Worm (Caenorhabditis elegans) whole organism, young adult: ENCODE data around the gene efk-1.

ENCODE experiments used
- B0336.3 ChIP-seq: fragments of 200-800 bp; sonication (Bioruptor generic); IDR thresholded peaks from 2 replicates; pipeline ENCODE4 v1.3.6; 2022; ENCODE audit warnings: missing genetic modification characterization, missing compliant biosample characterization
- F10E7.11 ChIP-seq: sonication (generic microtip); optimal IDR thresholded peaks from 2 replicates; lab custom pipeline; 2017; ENCODE audit warnings: mild to moderate bottlenecking, missing genetic modification characterization, moderate library complexity, missing compliant biosample characterization
- F22D6.2 ChIP-seq: sonication (generic microtip); optimal IDR thresholded peaks from 2 replicates; lab custom pipeline; 2016; ENCODE audit warnings: mild to moderate bottlenecking, missing genetic modification characterization, missing compliant biosample characterization
- F39B2.1 ChIP-seq: fragments of 200-800 bp; sonication (Bioruptor generic); IDR thresholded peaks from 2 replicates; pipeline ENCODE4 v1.3.6; 2022; ENCODE audit warnings: missing genetic modification reagents, missing genetic modification characterization, missing compliant biosample characterization
- F49E8.2 ChIP-seq: sonication (generic microtip); optimal IDR thresholded peaks from 3 replicates; lab custom pipeline; 2017; ENCODE audit warnings: missing genetic modification characterization, mild to moderate bottlenecking, missing compliant biosample characterization, antibody characterized with exemption, moderate library complexity; ENCODE audit not compliant: insufficient read depth
- F52B5.7 ChIP-seq: sonication (generic microtip); optimal IDR thresholded peaks from 2 replicates; lab custom pipeline; 2016; ENCODE audit warnings: mild to moderate bottlenecking, missing genetic modification characterization, missing compliant biosample characterization
- Y56A3A.18 ChIP-seq: fragments of 200-800 bp; sonication (Bioruptor generic); IDR thresholded peaks from 2 replicates; pipeline ENCODE4 v1.3.6; 2022; ENCODE audit warnings: missing genetic modification reagents, missing genetic modification characterization, missing compliant biosample characterization
- Y67H2A.10 ChIP-seq: fragments of 200-800 bp; sonication (Bioruptor generic); conservative IDR thresholded peaks from 2 replicates; pipeline ENCODE4 v1.3.6; 2022; ENCODE audit warnings: missing genetic modification reagents, missing genetic modification characterization, missing compliant biosample characterization
- Y95B8A.8 ChIP-seq: fragments of 200-800 bp; sonication (Bioruptor generic); IDR thresholded peaks from 2 replicates; pipeline ENCODE4 v1.3.6; 2022; ENCODE audit warnings: missing genetic modification reagents, missing genetic modification characterization, missing compliant biosample characterization
- ZK185.1 ChIP-seq: sonication (generic microtip); optimal IDR thresholded peaks from 2 replicates; lab custom pipeline; 2016; ENCODE audit warnings: mild to moderate bottlenecking, missing genetic modification characterization, missing compliant biosample characterization; ENCODE audit not compliant: poor library complexity, severe bottlenecking
- ama-1 ChIP-seq, 3 experiments: fragments of 150-350 bp in 1 of 3; sonication (generic microtip) in 2 of 3; optimal IDR thresholded peaks; 2 replicates each; lab custom pipeline; 2014 to 2018; ENCODE audit warnings: missing biosample characterization in 2 of 3, missing genetic modification characterization in 2 of 3, missing genetic modification reagents in 2 of 3
- aptf-3 ChIP-seq: fragments of 200-800 bp; sonication (Bioruptor generic); IDR thresholded peaks from 2 replicates; pipeline ENCODE4 v1.3.6; 2022; ENCODE audit warnings: missing genetic modification characterization, missing compliant biosample characterization
- ceh-100 ChIP-seq: fragments of 200-800 bp; sonication (Bioruptor generic); IDR thresholded peaks from 2 replicates; pipeline ENCODE4 v1.3.6; 2022; ENCODE audit warnings: missing genetic modification reagents, missing genetic modification characterization, missing compliant biosample characterization
- dox-1 ChIP-seq: fragments of 200-800 bp; sonication (Bioruptor generic); IDR thresholded peaks from 2 replicates; pipeline ENCODE4 v1.3.6; 2022; ENCODE audit warnings: missing genetic modification reagents, missing genetic modification characterization, missing compliant biosample characterization
- dpl-1 ChIP-seq: fragments of 150-350 bp; optimal IDR thresholded peaks from 2 replicates; lab custom pipeline; 2014; ENCODE audit warnings: missing biosample characterization, missing genetic modification reagents, missing genetic modification characterization
- efl-1 ChIP-seq: fragments of 150-350 bp; optimal IDR thresholded peaks from 2 replicates; lab custom pipeline; 2014; ENCODE audit warnings: missing biosample characterization, missing genetic modification reagents, missing genetic modification characterization
- ets-4 ChIP-seq: fragments of 200-800 bp; sonication (Bioruptor generic); optimal IDR thresholded peaks from 2 replicates; lab custom pipeline; 2018; ENCODE audit warnings: mild to moderate bottlenecking, missing genetic modification characterization, missing compliant biosample characterization
- fkh-3 ChIP-seq: sonication (generic microtip); optimal IDR thresholded peaks from 2 replicates; lab custom pipeline; 2016; ENCODE audit warnings: mild to moderate bottlenecking, missing genetic modification characterization, missing compliant biosample characterization
- hrde-1 ChIP-seq: sonication (generic microtip); optimal IDR thresholded peaks from 2 replicates; lab custom pipeline; 2016; ENCODE audit warnings: missing genetic modification characterization, mild to moderate bottlenecking, missing compliant biosample characterization, moderate library complexity, missing genotype, missing genetic modification reagents, borderline replicate concordance
- let-607 ChIP-seq, 2 experiments: fragments of 200-800 bp in 1 of 2; sonication (Bioruptor generic) in 1 of 2; sonication (generic microtip) in 1 of 2; optimal IDR thresholded peaks; 2 replicates each; lab custom pipeline; 2016 to 2018; ENCODE audit warnings: mild to moderate bottlenecking in 2 of 2, missing compliant biosample characterization in 2 of 2, missing genetic modification characterization in 2 of 2, moderate library complexity in 2 of 2, missing genotype in 1 of 2
- lin-26 ChIP-seq: fragments of 200-800 bp; sonication (Bioruptor generic); IDR thresholded peaks from 2 replicates; pipeline ENCODE4 v1.3.6; 2022; ENCODE audit warnings: missing genetic modification reagents, missing genetic modification characterization, missing compliant biosample characterization
- lin-54 ChIP-seq: fragments of 200-800 bp; sonication (Bioruptor generic); optimal IDR thresholded peaks from 2 replicates; lab custom pipeline; 2018; ENCODE audit warnings: mild to moderate bottlenecking, missing genetic modification characterization, missing compliant biosample characterization
- lir-1 ChIP-seq: fragments of 200-800 bp; sonication (Bioruptor generic); conservative IDR thresholded peaks from 2 replicates; pipeline ENCODE4 v1.3.6; 2022; ENCODE audit warnings: missing genetic modification reagents, missing genetic modification characterization, missing compliant biosample characterization
- lsl-1 ChIP-seq: fragments of 200-800 bp; sonication (Bioruptor generic); optimal IDR thresholded peaks from 2 replicates; lab custom pipeline; 2018; ENCODE audit warnings: mild to moderate bottlenecking, missing genetic modification characterization, moderate library complexity, missing compliant biosample characterization
- madf-3 ChIP-seq: fragments of 200-800 bp; sonication (Bioruptor generic); IDR thresholded peaks from 2 replicates; pipeline ENCODE4 v1.3.6; 2022; ENCODE audit warnings: missing genetic modification reagents, missing genetic modification characterization, missing compliant biosample characterization
- nfya-2 ChIP-seq: fragments of 200-800 bp; sonication (Bioruptor generic); IDR thresholded peaks from 2 replicates; pipeline ENCODE4 v1.3.6; 2022; ENCODE audit warnings: missing genetic modification reagents, missing genetic modification characterization, missing compliant biosample characterization
- nfyb-1 ChIP-seq: fragments of 200-800 bp; sonication (Bioruptor generic); IDR thresholded peaks from 2 replicates; pipeline ENCODE4 v1.3.6; 2022; ENCODE audit warnings: missing genetic modification reagents, missing genetic modification characterization, missing compliant biosample characterization
- pbrm-1 ChIP-seq: fragments of 200-800 bp; sonication (Bioruptor generic); IDR thresholded peaks from 2 replicates; pipeline ENCODE4 v1.3.6; 2022; ENCODE audit warnings: missing genetic modification reagents, missing genetic modification characterization, missing compliant biosample characterization
- rec-8 ChIP-seq, 2 experiments: sonication (generic microtip); optimal IDR thresholded peaks; 2 replicates each; lab custom pipeline; 2016; ENCODE audit warnings: mild to moderate bottlenecking in 2 of 2, missing genetic modification characterization in 2 of 2, missing genetic modification reagents in 2 of 2, missing genotype in 2 of 2, missing biosample characterization in 1 of 2, missing compliant biosample characterization in 1 of 2, moderate library complexity in 1 of 2
- repo-1 ChIP-seq: sonication (generic microtip); optimal IDR thresholded peaks from 2 replicates; lab custom pipeline; 2017; ENCODE audit warnings: mild to moderate bottlenecking, missing genetic modification characterization, missing compliant biosample characterization
- snpc-1.1 ChIP-seq: sonication (generic microtip); optimal IDR thresholded peaks from 2 replicates; lab custom pipeline; 2017; ENCODE audit warnings: missing genetic modification characterization, mild to moderate bottlenecking, missing compliant biosample characterization, antibody characterized with exemption, moderate library complexity, missing genotype, missing genetic modification reagents; ENCODE audit not compliant: insufficient read depth
- snpc-1.3 ChIP-seq: sonication (generic microtip); optimal IDR thresholded peaks from 2 replicates; lab custom pipeline; 2017; ENCODE audit warnings: missing genetic modification characterization, mild to moderate bottlenecking, missing compliant biosample characterization, antibody characterized with exemption, moderate library complexity, missing genotype, missing genetic modification reagents; ENCODE audit not compliant: insufficient read depth
- snpc-3.4 ChIP-seq: sonication (generic microtip); optimal IDR thresholded peaks from 2 replicates; lab custom pipeline; 2017; ENCODE audit warnings: missing genetic modification characterization, mild to moderate bottlenecking, missing compliant biosample characterization, antibody characterized with exemption, moderate library complexity, missing genotype, missing genetic modification reagents
- snpc-4 ChIP-seq, 5 experiments: fragments of 150-350 bp in 1 of 5; sonication (generic microtip) in 4 of 5; optimal IDR thresholded peaks; 2 replicates each; lab custom pipeline; 2014 to 2018; ENCODE audit warnings: missing genetic modification characterization in 5 of 5, missing biosample characterization in 3 of 5, antibody characterized with exemption in 2 of 5, mild to moderate bottlenecking in 2 of 5, missing compliant biosample characterization in 2 of 5, missing genotype in 2 of 5, moderate library complexity in 2 of 5, missing genetic modification reagents in 1 of 5
- somi-1 ChIP-seq: fragments of 200-800 bp; sonication (Bioruptor generic); optimal IDR thresholded peaks from 2 replicates; lab custom pipeline; 2018; ENCODE audit warnings: mild to moderate bottlenecking, missing genetic modification characterization, missing compliant biosample characterization
- tbp1 ChIP-seq: fragments of 200-800 bp; sonication (Bioruptor generic); optimal IDR thresholded peaks from 2 replicates; lab custom pipeline; 2018; ENCODE audit warnings: mild to moderate bottlenecking, missing genetic modification characterization, missing compliant biosample characterization
- tlf-1 ChIP-seq: fragments of 200-800 bp; sonication (Bioruptor generic); optimal IDR thresholded peaks from 2 replicates; lab custom pipeline; 2018; ENCODE audit warnings: mild to moderate bottlenecking, missing genetic modification characterization, missing compliant biosample characterization
- zfh-2 ChIP-seq: fragments of 200-800 bp; sonication (Bioruptor generic); conservative IDR thresholded peaks from 2 replicates; pipeline ENCODE4 v1.3.6; 2022; ENCODE audit warnings: missing genetic modification reagents, missing genetic modification characterization, missing compliant biosample characterization
- ztf-6 ChIP-seq: fragments of 200-800 bp; sonication (Bioruptor generic); IDR thresholded peaks from 2 replicates; pipeline ENCODE4 v1.3.6; 2022; ENCODE audit warnings: missing genetic modification reagents, missing genetic modification characterization, missing compliant biosample characterization

Gene efk-1

DNA sequence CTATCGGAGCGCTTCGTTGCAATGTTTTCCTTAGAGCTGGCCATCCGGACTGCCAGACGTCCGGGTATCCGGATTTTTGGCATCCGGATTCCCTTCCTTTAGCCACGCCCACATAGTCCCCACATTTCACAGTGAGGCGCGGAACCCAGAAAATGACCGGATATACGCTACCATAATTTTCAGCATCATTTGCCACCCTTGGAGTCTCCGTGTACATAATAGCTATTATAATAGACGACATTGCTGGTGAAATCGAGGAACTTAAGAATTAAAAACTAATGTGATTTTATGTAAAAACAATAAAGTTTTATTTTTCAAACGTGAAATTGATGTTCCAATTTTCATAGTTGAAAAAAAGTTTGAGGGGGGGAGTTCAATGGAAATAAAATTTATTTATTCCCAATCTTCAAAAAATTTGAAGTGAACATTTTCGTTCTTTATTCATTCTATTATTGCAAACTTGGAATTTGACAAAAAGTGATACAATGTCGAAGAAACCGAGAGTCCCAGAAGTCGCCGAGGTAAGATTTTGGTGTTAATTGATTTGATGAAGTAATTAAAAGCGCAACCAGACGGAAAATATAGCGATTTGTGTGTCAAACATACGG, 42.0 kb upstream of the efk-1 start (continued):
- peak; percentile 97 for TF ChIP-seq snpc-1.1 (tag; lab: Kevin White, UChicago)
- no peak for TF ChIP-seq ama-1 (optimal IDR thresholded peaks at IDR 0.05; lab: Kevin White, UChicago)
- TF ChIP-seq ama-1 (GFP tag; optimal IDR thresholded peaks at IDR 0.05; lab: Kevin White, UChicago): peak in 1 of 2 experiments; percentile 35
- no peak for TF ChIP-seq fkh-3 (tag; lab: Kevin White, UChicago)
- no peak for TF ChIP-seq ztf-6 (GFP tag; lab: Robert Waterston, UW)
- TF ChIP-seq dpl-1 (GFP tag; lab: Kevin White, UChicago): no peak
- TF ChIP-seq F10E7.11 (tag; lab: Kevin White, UChicago): no peak
- peak; percentile 85 for TF ChIP-seq hrde-1 (tag; lab: Kevin White, UChicago)
- no peak for TF ChIP-seq somi-1 (GFP tag; lab: Kevin White, UChicago)
- 0 out of 2 replicates have a peak, but pooled peaks have one; percentile 9 for TF ChIP-seq lir-1 (GFP tag; lab: Robert Waterston, UW)
- no peak for TF ChIP-seq let-607 (tag; optimal IDR thresholded peaks at IDR 0.05; lab: Kevin White, UChicago)

DNA sequence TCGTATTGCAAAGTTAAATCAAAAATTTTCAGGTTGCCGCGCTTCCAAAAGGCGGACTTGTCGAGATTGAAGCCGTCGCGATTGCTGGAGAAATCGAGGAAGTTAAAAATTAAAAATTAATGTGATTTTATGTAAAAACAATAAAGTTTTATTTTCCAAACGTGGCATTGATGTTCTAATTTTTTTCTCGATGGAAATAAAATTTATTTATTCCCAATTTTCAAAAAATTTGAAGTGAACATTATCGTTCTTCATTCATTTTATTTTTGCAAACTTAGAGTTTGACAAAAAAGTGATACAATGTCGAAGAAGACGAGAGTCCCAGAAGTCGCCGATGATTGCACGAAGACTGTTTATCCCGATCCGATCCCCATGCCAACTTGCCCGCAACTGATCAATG, 40.6 kb upstream of the efk-1 start, which contains the start of gene C23G10.1:
Gene C23G10.1 (plus strand): TSS at position 301 of the 400 bp plus-strand sequence.
- TF ChIP-seq nfya-2 (GFP tag; lab: Robert Waterston, UW) (no peak), F52B5.7 (no peak), Y67H2A.10 (no peak), F49E8.2 (tag; lab: Kevin White, UChicago) (peak; percentile 32)

DNA sequence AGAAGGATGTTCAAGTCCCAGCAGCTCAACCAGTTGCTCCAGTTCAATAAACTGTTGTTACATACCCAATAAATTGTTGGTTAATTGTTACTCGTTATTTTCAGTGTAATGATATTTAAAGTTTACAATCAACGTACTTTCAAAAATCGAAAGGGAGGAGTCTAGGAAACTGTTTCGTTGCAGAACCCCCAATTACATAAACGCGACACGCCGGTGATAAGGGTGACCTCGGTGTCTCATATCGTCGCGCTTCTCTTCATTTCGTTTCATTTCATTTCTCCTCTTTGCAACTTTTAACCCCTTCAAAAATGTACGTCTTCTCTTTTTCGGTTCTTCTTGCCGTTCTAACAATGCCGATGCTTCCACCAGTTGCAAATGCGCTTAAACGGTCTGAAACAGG, 39.5 kb upstream of the efk-1 start, which contains the start of gene C23G10.2:
Gene C23G10.2 (plus strand): TSS at position 184 of the 400 bp plus-strand sequence.
- TF ChIP-seq Y67H2A.10 (no peak), snpc-4 (GFP tag; optimal IDR thresholded peaks at IDR 0.05; lab: Kevin White, UChicago) (no peak), snpc-4 (tag; optimal IDR thresholded peaks at IDR 0.05; lab: Kevin White, UChicago) (peak in 2 of 4 experiments; percentile 24), ZK185.1 (peak; percentile 25), snpc-1.1 (tag; lab: Kevin White, UChicago) (peak; percentile 65), ama-1 (optimal IDR thresholded peaks at IDR 0.05; lab: Kevin White, UChicago) (no peak), ama-1 (GFP tag; optimal IDR thresholded peaks at IDR 0.05; lab: Kevin White, UChicago) (peak in 1 of 2 experiments; percentile 75), rec-8 (tag; optimal IDR thresholded peaks at IDR 0.05; lab: Kevin White, UChicago) (no peak), B0336.3 (GFP tag; lab: Robert Waterston, UW) (peak; percentile 48; the same call in 1 of the 2 replicates), lsl-1 (peak; percentile 1), F39B2.1 (peak; percentile 75; the same call in 1 of the 2 replicates), Y56A3A.18 (GFP tag; lab: Robert Waterston, UW) (peak; percentile 68; the same call in 1 of the 2 replicates), aptf-3 (no peak), lir-1 (GFP tag; lab: Robert Waterston, UW) (no peak), tlf-1 (GFP tag; lab: Kevin White, UChicago) (peak; percentile 41), F49E8.2 (tag; lab: Kevin White, UChicago) (peak; percentile 83), nfyb-1 (0 out of 2 replicates have a peak, but pooled peaks have one; percentile 27), zfh-2 (GFP tag; lab: Robert Waterston, UW) (0 out of 2 replicates have a peak, but pooled peaks have one; percentile 7), ets-4 (GFP tag; lab: Kevin White, UChicago) (no peak), ceh-100 (GFP tag; lab: Robert Waterston, UW) (peak; percentile 27; the same call in 1 of the 2 replicates), madf-3 (peak; percentile 58; the same call in 1 of the 2 replicates), dox-1 (GFP tag; lab: Robert Waterston, UW) (peak; percentile 31; the same call in 1 of the 2 replicates), F22D6.2 (tag; lab: Kevin White, UChicago) (no peak), tbp1 (GFP tag; lab: Kevin White, UChicago) (peak; percentile 39), lin-26 (GFP tag; lab: Robert Waterston, UW) (peak; percentile 69), pbrm-1 (GFP tag; lab: Robert Waterston, UW) (peak; percentile 61; the same call in 1 of the 2 replicates), hrde-1 (tag; lab: Kevin White, UChicago) (peak; percentile 23), snpc-1.3 (peak; percentile 42), snpc-3.4 (tag; lab: Kevin White, UChicago) (peak; percentile 54), lin-54 (GFP tag; lab: Kevin White, UChicago) (peak; percentile 16), Y95B8A.8 (GFP tag; lab: Robert Waterston, UW) (0 out of 2 replicates have a peak, but pooled peaks have one; percentile 31), repo-1 (tag; lab: Kevin White, UChicago) (peak; percentile 16), efl-1 (GFP tag; lab: Kevin White, UChicago) (peak; percentile 3)
